Worm (Caenorhabditis elegans): Measurements from ENCODE around the gene psr-1.

ce11 chrIV:4688221-4688620 is 35.2 kb downstream of the psr-1 start, which contains the start of gene bus-4:
- peak; percentile 11 for TF ChIP-seq blmp-1 (tag; optimal IDR thresholded peaks at IDR 0.05)
- TF ChIP-seq lsy-2 (tag; optimal IDR thresholded peaks at IDR 0.05): no peak
- TF ChIP-seq ztf-11 (tag; optimal IDR thresholded peaks at IDR 0.05): no peak
- TF ChIP-seq pha-4 (tag; optimal IDR thresholded peaks at IDR 0.05): no peak
- no peak for TF ChIP-seq mls-2 (tag; optimal IDR thresholded peaks at IDR 0.05)
- TF ChIP-seq drap-1 (GFP tag; optimal IDR thresholded peaks at IDR 0.05): no peak
- no peak for TF ChIP-seq ces-1 (GFP tag; optimal IDR thresholded peaks at IDR 0.05)
- no peak for TF ChIP-seq nhr-2 (tag; optimal IDR thresholded peaks at IDR 0.05)
- no peak for TF ChIP-seq unc-62 (GFP tag; optimal IDR thresholded peaks at IDR 0.05)
- no peak for TF ChIP-seq elt-1 (tag; optimal IDR thresholded peaks at IDR 0.05; ENCODE audit: borderline replicate concordance, insufficient read depth)
- TF ChIP-seq nhr-76 (tag; optimal IDR thresholded peaks at IDR 0.05): no peak

Data from whole organism, mixed stage, embryonic.